Worm (Caenorhabditis elegans) whole organism, L1 larva: ENCODE results near the gene C16A11.3.

ENCODE experiments used
- C04F5.9 ChIP-seq: sonication (generic microtip); optimal IDR thresholded peaks from 2 replicates; lab custom pipeline; 2016; ENCODE audit warnings: missing genetic modification characterization, missing compliant biosample characterization
- C16A3.4 ChIP-seq: fragments of 150-350 bp; optimal IDR thresholded peaks from 2 replicates; lab custom pipeline; 2014; ENCODE audit warnings: missing biosample characterization, missing genetic modification characterization
- F16B12.6 ChIP-seq: fragments of 150-350 bp; optimal IDR thresholded peaks from 2 replicates; lab custom pipeline; 2014; ENCODE audit warnings: missing biosample characterization, missing genetic modification characterization
- Y116A8C.19 ChIP-seq: sonication (generic microtip); optimal IDR thresholded peaks from 2 replicates; lab custom pipeline; 2016; ENCODE audit warnings: missing compliant biosample characterization, missing genetic modification characterization, borderline replicate concordance
- aha-1 ChIP-seq: fragments of 150-350 bp; optimal IDR thresholded peaks from 2 replicates; lab custom pipeline; 2014; ENCODE audit warnings: missing biosample characterization, missing genetic modification characterization
- alr-1 ChIP-seq: fragments of 200-800 bp; sonication (Bioruptor generic); optimal IDR thresholded peaks from 2 replicates; lab custom pipeline; 2018; ENCODE audit warnings: borderline replicate concordance, mild to moderate bottlenecking, missing genetic modification characterization, missing compliant biosample characterization
- ama-1 ChIP-seq: fragments of 150-350 bp; optimal IDR thresholded peaks from 2 replicates; lab custom pipeline; 2014
- blmp-1 ChIP-seq: fragments of 150-350 bp; optimal IDR thresholded peaks from 2 replicates; lab custom pipeline; 2014; ENCODE audit warnings: missing biosample characterization, missing genetic modification characterization
- ceh-90 ChIP-seq: sonication (generic microtip); optimal IDR thresholded peaks from 2 replicates; lab custom pipeline; 2016; ENCODE audit warnings: missing genetic modification characterization, missing compliant biosample characterization
- dpl-1 ChIP-seq, 3 experiments: fragments of 150-350 bp in 2 of 3; sonication (generic microtip) in 1 of 3; optimal IDR thresholded peaks; 2 replicates each; lab custom pipeline; 2014 to 2017; ENCODE audit warnings: missing biosample characterization in 3 of 3, missing genetic modification characterization in 3 of 3, missing genetic modification reagents in 3 of 3
- dsc-1 ChIP-seq: sonication (generic microtip); optimal IDR thresholded peaks from 2 replicates; lab custom pipeline; 2016; ENCODE audit warnings: mild to moderate bottlenecking, missing genetic modification characterization, missing compliant biosample characterization
- efl-1 ChIP-seq, 4 experiments: fragments of 150-350 bp; optimal IDR thresholded peaks in 3 of 4; peaks in 1 of 4; 1 replicate in 1 of 4; 2 replicates in 3 of 4; lab custom pipeline; 2014; ENCODE audit warnings: missing biosample characterization in 2 of 4, missing genetic modification characterization in 2 of 4, missing genetic modification reagents in 2 of 4
- egl-27 ChIP-seq, 2 experiments: fragments of 150-350 bp in 1 of 2; sonication (generic microtip); optimal IDR thresholded peaks; 3 replicates each; lab custom pipeline; 2017 to 2018; ENCODE audit warnings: missing biosample characterization in 2 of 2, missing genetic modification characterization in 2 of 2, missing genetic modification reagents in 2 of 2
- elt-3 ChIP-seq, 6 experiments: fragments of 150-350 bp in 1 of 6; sonication (generic microtip); optimal IDR thresholded peaks; 2 replicates each; lab custom pipeline; 2017 to 2018; ENCODE audit warnings: missing biosample characterization in 6 of 6, missing genetic modification characterization in 6 of 6, inconsistent platforms in 1 of 6
- fkh-4 ChIP-seq: sonication (generic microtip); optimal IDR thresholded peaks from 2 replicates; lab custom pipeline; 2016; ENCODE audit warnings: missing compliant biosample characterization, missing genetic modification characterization, borderline replicate concordance
- fos-1 ChIP-seq: fragments of 150-350 bp; optimal IDR thresholded peaks from 2 replicates; lab custom pipeline; 2014; ENCODE audit warnings: missing biosample characterization, missing genetic modification characterization
- grh-1 ChIP-seq: fragments of 200-800 bp; sonication (Bioruptor generic); IDR thresholded peaks from 2 replicates; pipeline ENCODE4 v1.3.6; 2022; ENCODE audit warnings: missing genetic modification reagents, missing genetic modification characterization, missing compliant biosample characterization
- isw-1 ChIP-seq: fragments of 200-800 bp; sonication (Bioruptor generic); IDR thresholded peaks from 2 replicates; pipeline ENCODE4 v1.3.6; 2022; ENCODE audit warnings: missing genetic modification characterization, missing compliant biosample characterization
- jun-1 ChIP-seq: fragments of 150-350 bp; optimal IDR thresholded peaks from 2 replicates; lab custom pipeline; 2014; ENCODE audit warnings: missing biosample characterization, missing genetic modification reagents, missing genetic modification characterization
- lin-13 ChIP-seq: fragments of 150-350 bp; optimal IDR thresholded peaks from 2 replicates; lab custom pipeline; 2014; ENCODE audit warnings: missing biosample characterization, missing genetic modification reagents, missing genetic modification characterization
- lin-15B ChIP-seq: fragments of 150-350 bp; sonication (generic microtip); optimal IDR thresholded peaks from 3 replicates; lab custom pipeline; 2014; ENCODE audit warnings: missing biosample characterization, missing genetic modification characterization
- mab-9 ChIP-seq: fragments of 200-800 bp; sonication (Bioruptor generic); IDR thresholded peaks from 2 replicates; pipeline ENCODE4 v1.3.6; 2022; ENCODE audit warnings: missing genetic modification reagents, missing genetic modification characterization, missing compliant biosample characterization
- mef-2 ChIP-seq: fragments of 150-350 bp; optimal IDR thresholded peaks from 2 replicates; lab custom pipeline; 2014; ENCODE audit warnings: missing biosample characterization, missing genetic modification characterization
- mep-1 ChIP-seq: fragments of 150-350 bp; optimal IDR thresholded peaks from 2 replicates; lab custom pipeline; 2014; ENCODE audit warnings: missing biosample characterization, missing genetic modification characterization
- nhr-11 ChIP-seq: fragments of 150-350 bp; optimal IDR thresholded peaks from 2 replicates; lab custom pipeline; 2014; ENCODE audit warnings: missing biosample characterization, missing genetic modification characterization
- nhr-12 ChIP-seq: sonication (generic microtip); optimal IDR thresholded peaks from 2 replicates; lab custom pipeline; 2017; ENCODE audit warnings: missing biosample characterization, missing genetic modification characterization
- nhr-19 ChIP-seq: fragments of 200-800 bp; sonication (Bioruptor generic); conservative IDR thresholded peaks from 2 replicates; pipeline ENCODE4 v1.3.6; 2022; ENCODE audit warnings: missing genetic modification characterization, missing compliant biosample characterization
- nhr-20 ChIP-seq: sonication (generic microtip); optimal IDR thresholded peaks from 2 replicates; lab custom pipeline; 2016; ENCODE audit warnings: mild to moderate bottlenecking, missing genetic modification characterization, missing compliant biosample characterization
- nhr-237 ChIP-seq: fragments of 150-350 bp; optimal IDR thresholded peaks from 2 replicates; lab custom pipeline; 2014; ENCODE audit warnings: missing biosample characterization, missing genetic modification characterization
- nhr-28 ChIP-seq: fragments of 150-350 bp; optimal IDR thresholded peaks from 2 replicates; lab custom pipeline; 2014; ENCODE audit warnings: missing biosample characterization, missing genetic modification characterization
- nhr-71 ChIP-seq: sonication (generic microtip); optimal IDR thresholded peaks from 2 replicates; lab custom pipeline; 2016; ENCODE audit warnings: mild to moderate bottlenecking, missing genetic modification characterization, moderate library complexity, missing compliant biosample characterization
- nhr-76 ChIP-seq: sonication (generic microtip); optimal IDR thresholded peaks from 2 replicates; lab custom pipeline; 2017; ENCODE audit warnings: missing biosample characterization, missing genetic modification characterization
- nhr-77 ChIP-seq: fragments of 150-350 bp; optimal IDR thresholded peaks from 2 replicates; lab custom pipeline; 2014; ENCODE audit warnings: missing biosample characterization, missing genetic modification characterization
- rnt-1 ChIP-seq: sonication (generic microtip); optimal IDR thresholded peaks from 2 replicates; lab custom pipeline; 2016; ENCODE audit warnings: mild to moderate bottlenecking, missing genetic modification characterization, moderate library complexity, missing compliant biosample characterization
- skn-1 ChIP-seq: fragments of 150-350 bp; optimal IDR thresholded peaks from 2 replicates; lab custom pipeline; 2014; ENCODE audit warnings: missing biosample characterization, missing genetic modification characterization
- snu-23 ChIP-seq: sonication (generic microtip); optimal IDR thresholded peaks from 2 replicates; lab custom pipeline; 2016; ENCODE audit warnings: missing genetic modification characterization, missing compliant biosample characterization
- swsn-7 ChIP-seq: sonication (generic microtip); optimal IDR thresholded peaks from 2 replicates; lab custom pipeline; 2016; ENCODE audit warnings: missing genetic modification characterization, missing compliant biosample characterization
- unc-130 ChIP-seq: fragments of 150-350 bp; optimal IDR thresholded peaks from 2 replicates; lab custom pipeline; 2017; ENCODE audit warnings: missing biosample characterization, missing genetic modification characterization, inconsistent platforms
- unc-30 ChIP-seq: sonication (generic microtip); optimal IDR thresholded peaks from 2 replicates; lab custom pipeline; 2017; ENCODE audit warnings: missing biosample characterization, missing genetic modification characterization
- xbp-1 ChIP-seq: sonication (generic microtip); optimal IDR thresholded peaks from 2 replicates; lab custom pipeline; 2016; ENCODE audit warnings: missing genetic modification characterization, missing compliant biosample characterization
- zip-4 ChIP-seq: fragments of 200-800 bp; sonication (Bioruptor generic); optimal IDR thresholded peaks from 2 replicates; lab custom pipeline; 2018; ENCODE audit warnings: mild to moderate bottlenecking, missing genetic modification characterization, moderate library complexity, missing compliant biosample characterization
- ztf-11 ChIP-seq, 2 experiments: sonication (generic microtip); optimal IDR thresholded peaks; 2 replicates each; lab custom pipeline; 2016 to 2017; ENCODE audit warnings: missing genetic modification characterization in 2 of 2, missing biosample characterization in 1 of 2, missing compliant biosample characterization in 1 of 2

C16A11.3 gene

ce11 chrII:4238963-4239362, 9.6 kb downstream of the C16A11.3 start:
- TF ChIP-seq nhr-237 (tag; lab: Kevin White, UChicago) (no peak), efl-1 (optimal IDR thresholded peaks at IDR 0.05; lab: Kevin White, UChicago) (no peak), efl-1 (GFP tag; optimal IDR thresholded peaks at IDR 0.05 in 1 of 2; lab: Kevin White, UChicago) (peak in 1 of 2 experiments; percentile 21), elt-3 (tag; optimal IDR thresholded peaks at IDR 0.05; lab: Kevin White, UChicago) (no peak), F16B12.6 (tag; lab: Kevin White, UChicago) (no peak)

ce11 chrII:4244959-4245358, 15.6 kb downstream of the C16A11.3 start:
- no peak for TF ChIP-seq F16B12.6 (tag; lab: Kevin White, UChicago)
- no peak for TF ChIP-seq xbp-1
- TF ChIP-seq unc-30 (tag; lab: Kevin White, UChicago) = no peak
- no peak for TF ChIP-seq aha-1 (tag; lab: Kevin White, UChicago)
- no peak for TF ChIP-seq jun-1 (tag; lab: Kevin White, UChicago)
- TF ChIP-seq rnt-1 (tag; lab: Kevin White, UChicago) = no peak
- no peak for TF ChIP-seq swsn-7 (tag; lab: Kevin White, UChicago)
- no peak for TF ChIP-seq C16A3.4 (tag; lab: Kevin White, UChicago)
- TF ChIP-seq C04F5.9 (tag; lab: Kevin White, UChicago) = no peak
- TF ChIP-seq zip-4 (GFP tag; lab: Kevin White, UChicago) = no peak
- no peak for TF ChIP-seq Y116A8C.19 (tag; lab: Kevin White, UChicago)
- no peak for TF ChIP-seq snu-23 (GFP tag; lab: Kevin White, UChicago)
- TF ChIP-seq alr-1 (tag; lab: Kevin White, UChicago) = no peak
- no peak for TF ChIP-seq dsc-1
- TF ChIP-seq nhr-19 (GFP tag; lab: Robert Waterston, UW) = no peak
- no peak for TF ChIP-seq nhr-77
- TF ChIP-seq, all 84 proteins: peak for 0

ce11 chrII:4246897-4247296, 17.6 kb downstream of the C16A11.3 start, which contains the start of gene gpa-11:
Gene gpa-11 (plus strand): TSS chrII:4247197.
- TF ChIP-seq jun-1 (tag; lab: Kevin White, UChicago) (no peak), isw-1 (GFP tag; lab: Robert Waterston, UW) (no peak), mef-2 (tag; lab: Kevin White, UChicago) (no peak), dpl-1 (GFP tag; optimal IDR thresholded peaks at IDR 0.05; lab: Kevin White, UChicago) (no peak), rnt-1 (tag; lab: Kevin White, UChicago) (no peak), nhr-12 (no peak), alr-1 (tag; lab: Kevin White, UChicago) (no peak), nhr-76 (tag; lab: Kevin White, UChicago) (no peak), nhr-77 (no peak), lin-15B (no peak), fos-1 (tag; lab: Kevin White, UChicago) (no peak), ama-1 (lab: Kevin White, UChicago) (no peak), dsc-1 (no peak), egl-27 (tag; optimal IDR thresholded peaks at IDR 0.05; lab: Kevin White, UChicago) (no peak), lin-13 (no peak), fkh-4 (tag; lab: Kevin White, UChicago) (no peak)
- TF ChIP-seq, all 84 proteins: peak for 0

- TF ChIP-seq dsc-1 (no peak), mep-1 (no peak), blmp-1 (tag; lab: Kevin White, UChicago) (no peak), ceh-90 (tag; lab: Kevin White, UChicago) (no peak), skn-1 (tag; lab: Kevin White, UChicago) (no peak), nhr-11 (no peak), Y116A8C.19 (tag; lab: Kevin White, UChicago) (no peak), unc-130 (tag; lab: Kevin White, UChicago) (no peak), ztf-11 (tag; optimal IDR thresholded peaks at IDR 0.05; lab: Kevin White, UChicago) (no peak), nhr-71 (tag; lab: Kevin White, UChicago) (no peak), egl-27 (tag; optimal IDR thresholded peaks at IDR 0.05; lab: Kevin White, UChicago) (no peak), nhr-28 (tag; lab: Kevin White, UChicago) (no peak), grh-1 (no peak), mab-9 (GFP tag; lab: Robert Waterston, UW) (no peak), nhr-20 (no peak), aha-1 (tag; lab: Kevin White, UChicago) (no peak), efl-1 (optimal IDR thresholded peaks at IDR 0.05; lab: Kevin White, UChicago) (no peak), efl-1 (GFP tag; optimal IDR thresholded peaks at IDR 0.05 in 1 of 2; lab: Kevin White, UChicago) (no peak), dpl-1 (GFP tag; optimal IDR thresholded peaks at IDR 0.05; lab: Kevin White, UChicago) (no peak), fos-1 (tag; lab: Kevin White, UChicago) (no peak)
Observed at ce11 chrII:4256541-4257001, 27.2 kb downstream of the C16A11.3 start, which contains the start of gene C16A11.7. Gene C16A11.7 (minus strand): TSS chrII:4256951.
